Worm (Caenorhabditis elegans): Measurements from ENCODE around the gene dmsr-14.

- TF ChIP-seq mdl-1 (tag; optimal IDR thresholded peaks at IDR 0.05) (no peak), swsn-7 (tag; optimal IDR thresholded peaks at IDR 0.05) (no peak), nhr-71 (tag; optimal IDR thresholded peaks at IDR 0.05) (no peak), C04F5.9 (tag; optimal IDR thresholded peaks at IDR 0.05) (no peak), ztf-11 (tag; optimal IDR thresholded peaks at IDR 0.05) (no peak), elt-2 (tag; optimal IDR thresholded peaks at IDR 0.05) (no peak), lin-15B (tag; optimal IDR thresholded peaks at IDR 0.05) (no peak)
Observed at ce11 chrV:6813862-6814261, 3.2 kb downstream of the dmsr-14 start.

Data from whole organism, L1 larva.